Fruit fly (Drosophila melanogaster) whole organism, embryonic: ENCODE data around the gene lap.

Source experiments
- CG10147 ChIP-seq: fragments of 200-800 bp; sonication (Bioruptor generic); optimal IDR thresholded peaks from 2 replicates; lab custom pipeline; 2019; ENCODE audit warnings: missing biosample characterization, mild to moderate bottlenecking, missing genetic modification characterization, moderate library complexity
- CG10462 ChIP-seq: fragments of 200-800 bp; sonication (Bioruptor generic); optimal IDR thresholded peaks from 2 replicates; lab custom pipeline; 2016; ENCODE audit warnings: missing biosample characterization, missing genetic modification characterization
- CG10979 ChIP-seq: fragments of 200-800 bp; sonication (Bioruptor generic); optimal IDR thresholded peaks from 2 replicates; lab custom pipeline; 2018; ENCODE audit warnings: missing biosample characterization, mild to moderate bottlenecking, missing genetic modification characterization, moderate library complexity
- CG13894 ChIP-seq: fragments of 200-800 bp; sonication (Bioruptor generic); optimal IDR thresholded peaks from 3 replicates; lab custom pipeline; 2018; ENCODE audit warnings: missing biosample characterization, mild to moderate bottlenecking, missing genetic modification characterization, moderate library complexity
- CG14050 ChIP-seq: fragments of 200-800 bp; sonication (Bioruptor generic); IDR thresholded peaks from 3 replicates; pipeline ENCODE4 v1.3.6; 2022; ENCODE audit warnings: missing biosample characterization, missing genetic modification characterization
- CG16863 ChIP-seq: fragments of 200-800 bp; sonication (Bioruptor generic); optimal IDR thresholded peaks from 3 replicates; lab custom pipeline; 2016; ENCODE audit warnings: missing biosample characterization, missing genetic modification characterization
- CG17328 ChIP-seq: fragments of 200-800 bp; sonication (Bioruptor generic); IDR thresholded peaks from 2 replicates; pipeline ENCODE4 v1.3.6; 2022; ENCODE audit warnings: missing biosample characterization, missing genetic modification characterization
- CG17568 ChIP-seq: fragments of 200-800 bp; sonication (Bioruptor generic); optimal IDR thresholded peaks from 2 replicates; lab custom pipeline; 2018; ENCODE audit warnings: missing biosample characterization, mild to moderate bottlenecking, missing genetic modification characterization, moderate library complexity
- CG18262 ChIP-seq: fragments of 200-800 bp; optimal IDR thresholded peaks from 3 replicates; lab custom pipeline; 2019; ENCODE audit warnings: missing biosample characterization, mild to moderate bottlenecking, missing genetic modification characterization, moderate library complexity
- CG30431 ChIP-seq: fragments of 200-800 bp; sonication (Bioruptor generic); optimal IDR thresholded peaks from 2 replicates; lab custom pipeline; 2017; ENCODE audit warnings: missing biosample characterization, missing genetic modification characterization
- CG3065 ChIP-seq: fragments of 200-800 bp; sonication (Bioruptor generic); optimal IDR thresholded peaks from 2 replicates; lab custom pipeline; 2016; ENCODE audit warnings: missing biosample characterization, missing genetic modification characterization
- CG3281 ChIP-seq: fragments of 200-800 bp; sonication (Bioruptor generic); optimal IDR thresholded peaks from 3 replicates; lab custom pipeline; 2017; ENCODE audit warnings: missing biosample characterization, mild to moderate bottlenecking, missing genetic modification characterization
- CG33213 ChIP-seq: fragments of 200-800 bp; sonication (Bioruptor generic); optimal IDR thresholded peaks from 3 replicates; lab custom pipeline; 2016; ENCODE audit warnings: missing biosample characterization, missing genetic modification characterization
- CG4282 ChIP-seq: fragments of 200-800 bp; sonication (Bioruptor generic); optimal IDR thresholded peaks from 2 replicates; lab custom pipeline; 2016; ENCODE audit warnings: missing biosample characterization, missing genetic modification characterization
- CG5180 ChIP-seq: fragments of 200-800 bp; sonication (Bioruptor generic); optimal IDR thresholded peaks from 3 replicates; lab custom pipeline; 2017; ENCODE audit warnings: missing biosample characterization, missing genetic modification characterization, mild to moderate bottlenecking, moderate library complexity, missing genetic modification reagents
- CG6683 ChIP-seq: fragments of 200-800 bp; sonication (Bioruptor generic); optimal IDR thresholded peaks from 2 replicates; lab custom pipeline; 2017; ENCODE audit warnings: missing biosample characterization, mild to moderate bottlenecking, missing genetic modification characterization, missing genetic modification reagents
- CG7271 ChIP-seq: fragments of 200-800 bp; sonication (Bioruptor generic); optimal IDR thresholded peaks from 2 replicates; lab custom pipeline; 2018; ENCODE audit warnings: missing biosample characterization, mild to moderate bottlenecking, missing genetic modification characterization, moderate library complexity
- CG8089 ChIP-seq: fragments of 200-800 bp; sonication (Bioruptor generic); optimal IDR thresholded peaks from 3 replicates; lab custom pipeline; 2016; ENCODE audit warnings: missing biosample characterization, missing genetic modification characterization
- CG8478 ChIP-seq: fragments of >200 bp; optimal IDR thresholded peaks from 2 replicates; lab custom pipeline; 2018
- CTCF ChIP-seq: fragments of 200-800 bp; sonication (Bioruptor generic); optimal IDR thresholded peaks from 2 replicates; lab custom pipeline; 2017; ENCODE audit warnings: missing biosample characterization, mild to moderate bottlenecking, missing genetic modification characterization, moderate library complexity
- CrebB ChIP-seq: fragments of 200-800 bp; sonication (Bioruptor generic); optimal IDR thresholded peaks from 3 replicates; lab custom pipeline; 2018; ENCODE audit warnings: missing biosample characterization, mild to moderate bottlenecking, missing genetic modification characterization
- Dp ChIP-seq: fragments of 200-800 bp; sonication (Bioruptor generic); optimal IDR thresholded peaks from 2 replicates; lab custom pipeline; 2018; ENCODE audit warnings: missing biosample characterization, mild to moderate bottlenecking, missing genetic modification characterization, moderate library complexity
- H2.0 ChIP-seq: fragments of 200-800 bp; sonication (Bioruptor generic); IDR thresholded peaks from 2 replicates; pipeline ENCODE4 v1.3.6; 2022; ENCODE audit warnings: missing biosample characterization, missing genetic modification characterization
- Hr3 ChIP-seq: fragments of 200-800 bp; sonication (Bioruptor generic); optimal IDR thresholded peaks from 3 replicates; lab custom pipeline; 2016; ENCODE audit warnings: missing biosample characterization, missing genetic modification characterization
- Meics ChIP-seq: fragments of 200-800 bp; sonication (Bioruptor generic); optimal IDR thresholded peaks from 2 replicates; lab custom pipeline; 2017; ENCODE audit warnings: missing biosample characterization, mild to moderate bottlenecking, missing genetic modification characterization
- Pdp1 ChIP-seq, 2 experiments: fragments of 200-800 bp; sonication (Bioruptor generic); optimal IDR thresholded peaks; 3 replicates each; lab custom pipeline; 2016; ENCODE audit warnings: missing biosample characterization in 2 of 2, missing genetic modification characterization in 2 of 2, mild to moderate bottlenecking in 1 of 2, moderate library complexity in 1 of 2
- Spps ChIP-seq: fragments of 200-800 bp; sonication (Bioruptor generic); optimal IDR thresholded peaks from 2 replicates; lab custom pipeline; 2018; ENCODE audit warnings: missing biosample characterization, mild to moderate bottlenecking, missing genetic modification characterization
- Ssrp ChIP-seq: fragments of 200-800 bp; sonication (Bioruptor generic); optimal IDR thresholded peaks from 2 replicates; lab custom pipeline; 2018; ENCODE audit warnings: missing biosample characterization, mild to moderate bottlenecking, missing genetic modification characterization, moderate library complexity
- ara ChIP-seq: fragments of 200-800 bp; sonication (Bioruptor generic); IDR thresholded peaks from 2 replicates; pipeline ENCODE4 v1.3.6; 2022; ENCODE audit warnings: missing biosample characterization, missing genetic modification characterization
- bowl ChIP-seq: fragments of 200-800 bp; sonication (Bioruptor generic); IDR thresholded peaks from 2 replicates; pipeline ENCODE4 v1.3.6; 2022; ENCODE audit warnings: missing biosample characterization, missing genetic modification characterization
- chinmo ChIP-seq: fragments of 200-800 bp; sonication (Bioruptor generic); IDR thresholded peaks from 4 replicates; pipeline ENCODE4 v1.3.6; 2022; ENCODE audit warnings: missing biosample characterization, missing genetic modification characterization; ENCODE audit not compliant: partially characterized antibody
- da ChIP-seq: fragments of 200-800 bp; sonication (Bioruptor generic); optimal IDR thresholded peaks from 2 replicates; lab custom pipeline; 2016; ENCODE audit warnings: missing biosample characterization, missing genetic modification characterization
- fd64A ChIP-seq: fragments of 200-800 bp; sonication (Bioruptor generic); optimal IDR thresholded peaks from 3 replicates; lab custom pipeline; 2018; ENCODE audit warnings: missing biosample characterization, mild to moderate bottlenecking, missing genetic modification characterization
- gem ChIP-seq: fragments of 200-800 bp; sonication (Bioruptor generic); optimal IDR thresholded peaks from 2 replicates; lab custom pipeline; 2019; ENCODE audit warnings: missing biosample characterization, mild to moderate bottlenecking, missing genetic modification characterization, moderate library complexity
- kah ChIP-seq: fragments of 200-800 bp; sonication (Bioruptor generic); optimal IDR thresholded peaks from 2 replicates; lab custom pipeline; 2018; ENCODE audit warnings: missing biosample characterization, mild to moderate bottlenecking, missing genetic modification characterization
- kni ChIP-seq: fragments of 200-800 bp; sonication (Bioruptor generic); optimal IDR thresholded peaks from 3 replicates; lab custom pipeline; 2017; ENCODE audit warnings: mild to moderate bottlenecking, missing biosample characterization, missing genetic modification reagents, missing genetic modification characterization
- lola ChIP-seq, 3 experiments: fragments of >200 bp in 2 of 3; fragments of 200-800 bp in 1 of 3; sonication (Bioruptor generic) in 1 of 3; optimal IDR thresholded peaks; 2 replicates each; lab custom pipeline; 2017 to 2019; ENCODE audit warnings: missing biosample characterization in 3 of 3, missing genetic modification characterization in 3 of 3, mild to moderate bottlenecking in 1 of 3, moderate library complexity in 1 of 3
- mam ChIP-seq: fragments of 200-800 bp; sonication (Bioruptor generic); optimal IDR thresholded peaks from 3 replicates; lab custom pipeline; 2016; ENCODE audit warnings: missing biosample characterization, missing genetic modification characterization
- onecut ChIP-seq: fragments of 200-800 bp; sonication (Bioruptor generic); IDR thresholded peaks from 2 replicates; pipeline ENCODE4 v1.3.6; 2022; ENCODE audit warnings: missing biosample characterization, missing genetic modification characterization
- pho ChIP-seq: fragments of 200-800 bp; sonication (Bioruptor generic); optimal IDR thresholded peaks from 2 replicates; lab custom pipeline; 2016; ENCODE audit warnings: missing biosample characterization, missing genetic modification characterization
- pnt ChIP-seq: fragments of 200-800 bp; sonication (Bioruptor generic); optimal IDR thresholded peaks from 3 replicates; lab custom pipeline; 2016; ENCODE audit warnings: missing biosample characterization, missing genetic modification characterization
- psq ChIP-seq: fragments of 200-800 bp; sonication (Bioruptor generic); optimal IDR thresholded peaks from 2 replicates; lab custom pipeline; 2017; ENCODE audit warnings: missing biosample characterization, missing genetic modification characterization
- ro ChIP-seq: fragments of 200-800 bp; sonication (Bioruptor generic); IDR thresholded peaks from 2 replicates; pipeline ENCODE4 v1.3.6; 2022; ENCODE audit warnings: missing biosample characterization, missing genetic modification characterization
- sc ChIP-seq, 3 experiments: fragments of >200 bp in 2 of 3; fragments of 200-800 bp in 1 of 3; sonication (Bioruptor generic) in 1 of 3; optimal IDR thresholded peaks; 2 replicates in 2 of 3; 3 replicates in 1 of 3; lab custom pipeline; 2017; ENCODE audit warnings: mild to moderate bottlenecking in 1 of 3, missing biosample characterization in 1 of 3, missing genetic modification characterization in 1 of 3, missing genetic modification reagents in 1 of 3
- sisA ChIP-seq: fragments of 200-800 bp; sonication (Bioruptor generic); IDR thresholded peaks from 2 replicates; pipeline ENCODE4 v1.3.6; 2022; ENCODE audit warnings: missing biosample characterization, missing genetic modification characterization
- slp2 ChIP-seq: fragments of 200-800 bp; sonication (Bioruptor generic); optimal IDR thresholded peaks from 2 replicates; lab custom pipeline; 2016; ENCODE audit warnings: missing biosample characterization, missing genetic modification characterization
- sna ChIP-seq: fragments of 200-800 bp; sonication (Bioruptor generic); IDR thresholded peaks from 2 replicates; pipeline ENCODE4 v1.3.6; 2022; ENCODE audit warnings: missing biosample characterization, missing genetic modification characterization; ENCODE audit not compliant: partially characterized antibody
- tgo ChIP-seq: fragments of 200-800 bp; sonication (Bioruptor generic); IDR thresholded peaks from 3 replicates; pipeline ENCODE4 v1.3.6; 2022; ENCODE audit warnings: missing biosample characterization, missing genetic modification characterization
- tup ChIP-seq: fragments of 200-800 bp; sonication (Bioruptor generic); optimal IDR thresholded peaks from 2 replicates; lab custom pipeline; 2016; ENCODE audit warnings: missing biosample characterization, mild to moderate bottlenecking, missing genetic modification characterization, moderate library complexity

Gene lap

dm6 chr3R:7144245-7144904 lies 42.4 kb upstream of the lap start, which contains the start of the genes CG14610 and CG2656 (continued):
- peak; percentile 84 for TF ChIP-seq tup (GFP tag; lab: Kevin White, UChicago)
- no peak for TF ChIP-seq chinmo (GFP tag; lab: Robert Waterston, UW)
- TF ChIP-seq tgo (GFP tag; lab: Robert Waterston, UW): peak; percentile 63; the same call in 2 of the 3 replicates
- peak; percentile 76 for TF ChIP-seq CG4282 (GFP tag; lab: Kevin White, UChicago)
- TF ChIP-seq slp2 (GFP tag; lab: Kevin White, UChicago): peak; percentile 66
- no peak for TF ChIP-seq ro
- TF ChIP-seq CG13894 (tag; lab: Kevin White, UChicago): no peak
- TF ChIP-seq pnt (GFP tag; lab: Kevin White, UChicago): peak; percentile 81
- TF ChIP-seq CG8089 (GFP tag; lab: Kevin White, UChicago): peak; percentile 71
- peak; percentile 88 for TF ChIP-seq mam
- TF ChIP-seq CG3065 (GFP tag; lab: Kevin White, UChicago): peak; percentile 53
- peak; percentile 55 for TF ChIP-seq CG10462 (GFP tag; lab: Kevin White, UChicago)
- peak; percentile 14 for TF ChIP-seq CrebB (tag; lab: Kevin White, UChicago)
- no peak for TF ChIP-seq CG17568 (GFP tag; lab: Kevin White, UChicago)
- peak; percentile 66; the same call in 1 of the 2 replicates for TF ChIP-seq sisA (GFP tag; lab: Robert Waterston, UW)
- peak; percentile 48 for TF ChIP-seq CG10979
- no peak for TF ChIP-seq fd64A
- TF ChIP-seq onecut (GFP tag; lab: Robert Waterston, UW): no peak; the same call in 1 of the 2 replicates
- peak; percentile 44 for TF ChIP-seq CG18262 (tag; lab: Kevin White, UChicago)
- TF ChIP-seq CG8478: no peak
- TF ChIP-seq CG17328: peak; percentile 67
- TF ChIP-seq da (GFP tag; lab: Kevin White, UChicago): peak; percentile 57
- no peak for TF ChIP-seq CG5180
- no peak for TF ChIP-seq CG10147 (GFP tag; lab: Kevin White, UChicago)
- TF ChIP-seq Spps (tag; lab: Kevin White, UChicago): peak; percentile 14
- peak; percentile 70 for TF ChIP-seq gem (tag; lab: Kevin White, UChicago)
- peak; percentile 52 for TF ChIP-seq CTCF (GFP tag; lab: Kevin White, UChicago)
- peak; percentile 5 for TF ChIP-seq kni (GFP tag; lab: Kevin White, UChicago)
- TF ChIP-seq psq (GFP tag; lab: Kevin White, UChicago): peak; percentile 9
- peak; percentile 81 for TF ChIP-seq CG16863
- no peak for TF ChIP-seq sc (optimal IDR thresholded peaks at IDR 0.05; lab: Kevin White, UChicago)
- no peak for TF ChIP-seq sc (GFP tag; optimal IDR thresholded peaks at IDR 0.05; lab: Kevin White, UChicago)
- TF ChIP-seq CG7271 (tag; lab: Kevin White, UChicago): no peak
- peak in 1 of 3 experiments; percentile 33 for TF ChIP-seq lola (GFP tag; optimal IDR thresholded peaks at IDR 0.05; lab: Kevin White, UChicago)
- TF ChIP-seq Hr3 (GFP tag; lab: Kevin White, UChicago): peak; percentile 81
- peak; percentile 27 for TF ChIP-seq Ssrp
- peak; percentile 78 to 89 for TF ChIP-seq Pdp1 (GFP tag; optimal IDR thresholded peaks at IDR 0.05; lab: Kevin White, UChicago)
- TF ChIP-seq ara: 0 out of 2 replicates have a peak, but pooled peaks have one; percentile 6
- TF ChIP-seq kah (GFP tag; lab: Kevin White, UChicago): no peak
- no peak for TF ChIP-seq bowl (GFP tag; lab: Robert Waterston, UW)
- TF ChIP-seq sna: peak; percentile 64
- peak; percentile 61; the same call in 1 of the 2 replicates for TF ChIP-seq H2.0 (GFP tag; lab: Robert Waterston, UW)
- TF ChIP-seq CG30431 (GFP tag; lab: Kevin White, UChicago): peak; percentile 43
- peak; percentile 99 for TF ChIP-seq Dp (GFP tag; lab: Kevin White, UChicago)
- peak; percentile 27 for TF ChIP-seq CG6683 (GFP tag; lab: Kevin White, UChicago)
- peak; percentile 78 for TF ChIP-seq pho (GFP tag; lab: Kevin White, UChicago)
- TF ChIP-seq Meics (GFP tag; lab: Kevin White, UChicago): no peak
- TF ChIP-seq CG3281 (GFP tag; lab: Kevin White, UChicago): peak; percentile 49
- peak; percentile 82 for TF ChIP-seq CG33213 (GFP tag; lab: Kevin White, UChicago)
- TF ChIP-seq CG14050: peak; percentile 47; the same call in 2 of the 3 replicates
